Fruit fly (Drosophila melanogaster) whole organism, wandering third instar larva: ENCODE results near the gene CG32683.

Experiments used
- Dif ChIP-seq: fragments of 200-275, 200-300 bp; sonication (Bioruptor generic); optimal IDR thresholded peaks from 2 replicates; lab custom pipeline; 2018; ENCODE audit warnings: missing biosample characterization, missing genetic modification characterization; ENCODE audit not compliant: partially characterized antibody
- HLH106 ChIP-seq: fragments of 200-800 bp; optimal IDR thresholded peaks from 3 replicates; lab custom pipeline; 2019; ENCODE audit warnings: missing biosample characterization, mild to moderate bottlenecking, missing genetic modification characterization, moderate library complexity
- Hr78 ChIP-seq: fragments of >200 bp; optimal IDR thresholded peaks from 2 replicates; lab custom pipeline; 2017; ENCODE audit warnings: missing biosample characterization, missing genetic modification characterization
- Mio ChIP-seq: sonication (Bioruptor generic); optimal IDR thresholded peaks from 2 replicates; lab custom pipeline; 2016; ENCODE audit warnings: missing biosample characterization, missing genetic modification characterization
- N ChIP-seq: fragments of >200 bp; optimal IDR thresholded peaks from 2 replicates; lab custom pipeline; 2018; ENCODE audit warnings: missing biosample characterization, missing external identifiers, missing genetic modification characterization
- Vsx2 ChIP-seq: fragments of 200-300, 225-300 bp; sonication (Bioruptor generic); optimal IDR thresholded peaks from 2 replicates; lab custom pipeline; 2018; ENCODE audit warnings: missing biosample characterization, missing genetic modification characterization; ENCODE audit not compliant: partially characterized antibody
- dmrt93B ChIP-seq: fragments of 200-800 bp; sonication (Bioruptor generic); optimal IDR thresholded peaks from 2 replicates; lab custom pipeline; 2018; ENCODE audit warnings: missing biosample characterization, mild to moderate bottlenecking, missing genetic modification characterization
- psq ChIP-seq: fragments of 200-800 bp; sonication (Bioruptor generic); optimal IDR thresholded peaks from 3 replicates; lab custom pipeline; 2017; ENCODE audit warnings: missing biosample characterization, mild to moderate bottlenecking, missing genetic modification characterization, moderate library complexity
- sage ChIP-seq: fragments of 200-800 bp; sonication (Bioruptor generic); optimal IDR thresholded peaks from 2 replicates; lab custom pipeline; 2016; ENCODE audit warnings: missing biosample characterization, mild to moderate bottlenecking, missing genetic modification characterization
- sv ChIP-seq: fragments of 200-800 bp; sonication (Bioruptor generic); optimal IDR thresholded peaks from 3 replicates; lab custom pipeline; 2016; ENCODE audit warnings: missing biosample characterization, missing genetic modification characterization

DNA sequence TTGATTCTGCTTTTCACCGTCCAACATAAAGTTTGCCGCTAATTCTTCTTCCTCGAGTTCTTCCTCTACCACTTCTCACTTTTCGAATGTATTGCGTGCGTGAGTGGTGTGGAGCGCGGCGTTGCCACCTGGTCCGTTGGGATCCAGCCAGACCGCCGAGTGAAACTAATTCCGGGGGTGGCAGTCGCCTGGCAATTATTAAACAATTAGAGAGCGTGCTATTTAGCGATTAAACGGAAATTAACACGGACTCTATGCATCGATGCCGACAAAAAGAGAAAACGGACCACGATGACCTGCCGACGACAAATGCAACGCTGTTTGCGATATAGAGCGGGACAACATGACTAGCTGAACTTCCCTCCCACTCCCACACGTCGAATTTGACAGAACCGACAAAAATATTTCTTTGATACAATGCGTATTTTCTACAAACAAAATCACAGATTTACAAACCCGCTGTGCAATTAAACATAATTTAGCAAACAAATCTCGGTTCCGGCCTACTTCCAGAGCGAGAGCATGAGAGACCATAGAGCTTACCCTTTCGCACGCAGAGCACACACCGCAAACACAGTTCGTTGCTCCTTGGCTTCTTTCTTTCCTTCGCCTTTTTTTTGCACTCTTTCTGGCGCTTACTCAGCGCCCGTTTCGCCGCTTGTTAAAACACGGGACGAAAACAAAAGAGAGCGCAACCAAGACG, 19.0 kb upstream of the CG32683 start, which contains the start of gene CG2889:
- TF ChIP-seq Dif (GFP tag; lab: Kevin White, UChicago), result no peak
- no peak for TF ChIP-seq N
- peak; percentile 46 for TF ChIP-seq psq
- TF ChIP-seq dmrt93B (GFP tag; lab: Kevin White, UChicago), result no peak
- no peak for TF ChIP-seq Mio (GFP tag; lab: Kevin White, UChicago)
- TF ChIP-seq sv (GFP tag; lab: Kevin White, UChicago), result no peak
- no peak for TF ChIP-seq Hr78 (GFP tag; lab: Kevin White, UChicago)
- TF ChIP-seq HLH106, result peak; percentile 49
- no peak for TF ChIP-seq Vsx2
- no peak for TF ChIP-seq sage (GFP tag; lab: Kevin White, UChicago)
